Worm (Caenorhabditis elegans): Measurements from ENCODE around the gene lin-36.

DNA sequence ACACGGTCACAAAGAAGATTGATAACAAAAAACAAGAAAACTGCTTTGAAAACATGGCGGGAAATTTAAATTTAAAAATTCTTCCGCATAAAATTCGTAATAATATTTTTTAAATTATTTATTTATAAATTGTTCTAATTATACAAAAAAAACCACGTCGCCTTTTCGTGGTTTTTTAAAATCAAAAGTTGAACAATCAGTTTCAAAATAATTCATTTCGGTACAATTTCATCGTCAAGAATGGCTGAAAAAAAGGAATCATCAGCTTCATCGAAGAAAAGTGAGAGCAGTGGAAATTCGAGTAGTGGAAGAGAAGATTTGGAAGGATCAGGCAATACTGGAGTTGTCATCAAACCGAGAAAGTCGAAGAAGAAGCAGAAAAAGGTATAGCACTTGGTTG, 51.6 kb downstream of the lin-36 start, which contains the start of the genes F54H12.8 and F54H12.7:
- TF ChIP-seq tra-4 (tag; optimal IDR thresholded peaks at IDR 0.05) (no peak), hnd-1 (tag; optimal IDR thresholded peaks at IDR 0.05) (no peak), ama-1 (optimal IDR thresholded peaks at IDR 0.05) (no peak)
